Fruit fly (Drosophila melanogaster): ENCODE measurements around the gene tkv.

dm6 chr2L:5252399-5253030 is 18.7 kb downstream of the tkv start:
- TF ChIP-seq Rel (GFP tag; optimal IDR thresholded peaks at IDR 0.05) (no peak), Rel (tag; optimal IDR thresholded peaks at IDR 0.05) (peak; percentile 17), h (GFP tag; optimal IDR thresholded peaks at IDR 0.05) (peak; percentile 82), pan (optimal IDR thresholded peaks at IDR 0.05) (no peak), Sp1 (GFP tag; optimal IDR thresholded peaks at IDR 0.05) (peak; percentile 80), psq (GFP tag; optimal IDR thresholded peaks at IDR 0.05) (peak; percentile 77), foxo (GFP tag; optimal IDR thresholded peaks at IDR 0.05) (peak in 1 of 2 experiments; percentile 81), dl (GFP tag; optimal IDR thresholded peaks at IDR 0.05; ENCODE audit: insufficient read depth in 1 of 2, partially characterized antibody in 2 of 2) (no peak), Dfd (GFP tag; optimal IDR thresholded peaks at IDR 0.05) (no peak), N (GFP tag; optimal IDR thresholded peaks at IDR 0.05) (no peak), ey (GFP tag; optimal IDR thresholded peaks at IDR 0.05) (peak; percentile 81), dsf (GFP tag; optimal IDR thresholded peaks at IDR 0.05; ENCODE audit: borderline replicate concordance) (peak; percentile 21), Hr83 (GFP tag; optimal IDR thresholded peaks at IDR 0.05; ENCODE audit: poor library complexity, severe bottlenecking) (no peak), jim (GFP tag; optimal IDR thresholded peaks at IDR 0.05) (no peak)
